Fruit fly (Drosophila melanogaster): ENCODE results near the gene CG18585.
A peak's percentile ranks its signal among the peaks of the same experiment; 100 is the strongest.

The CG18585 gene

DNA sequence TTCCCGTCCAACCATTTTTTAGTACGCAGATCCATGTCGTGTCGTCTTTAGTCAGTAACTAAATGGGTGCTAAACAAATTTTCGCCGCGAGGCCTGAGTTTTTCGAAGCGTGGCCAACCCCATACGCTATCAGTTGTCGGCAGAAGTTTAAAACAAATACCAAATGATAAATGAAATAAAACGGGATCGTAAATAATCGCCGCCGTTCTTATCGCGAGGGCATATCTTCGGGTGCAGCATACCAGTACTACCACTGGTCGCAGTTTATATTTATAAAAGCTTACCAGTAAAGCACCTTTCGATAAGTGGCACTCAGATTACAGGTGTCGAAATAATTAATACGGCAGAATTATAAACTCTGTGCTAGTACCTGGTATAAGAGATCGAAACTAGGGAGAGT, 5.6 kb downstream of the CG18585 start (continued):
- TF ChIP-seq CG6813 (GFP tag; optimal IDR thresholded peaks at IDR 0.05) (no peak), CG14441 (GFP tag; IDR thresholded peaks at IDR 0.05) (no peak), ATbp (GFP tag; optimal IDR thresholded peaks at IDR 0.05) (no peak), vfl (GFP tag; optimal IDR thresholded peaks at IDR 0.05) (no peak), dmrt99B (tag; optimal IDR thresholded peaks at IDR 0.05) (no peak), CG13296 (GFP tag; optimal IDR thresholded peaks at IDR 0.05) (peak; percentile 38), CG9609 (GFP tag; optimal IDR thresholded peaks at IDR 0.05) (no peak), CG13624 (GFP tag; optimal IDR thresholded peaks at IDR 0.05) (no peak), CG34376 (GFP tag; optimal IDR thresholded peaks at IDR 0.05) (peak; percentile 97), cwo (GFP tag; optimal IDR thresholded peaks at IDR 0.05) (peak; percentile 23), Rx (GFP tag; IDR thresholded peaks at IDR 0.05) (no peak), knrl (GFP tag; IDR thresholded peaks at IDR 0.05; ENCODE audit: partially characterized antibody) (no peak), CG17359 (tag; optimal IDR thresholded peaks at IDR 0.05) (no peak), Nf-YB (GFP tag; optimal IDR thresholded peaks at IDR 0.05) (no peak), mam (GFP tag; optimal IDR thresholded peaks at IDR 0.05) (no peak), CG6689 (GFP tag; IDR thresholded peaks at IDR 0.05) (no peak), CG18011 (GFP tag; optimal IDR thresholded peaks at IDR 0.05) (no peak), zen2 (GFP tag; IDR thresholded peaks at IDR 0.05; ENCODE audit: partially characterized antibody) (no peak), CG3065 (GFP tag; optimal IDR thresholded peaks at IDR 0.05) (no peak), MBD-R2 (GFP tag; IDR thresholded peaks at IDR 0.05) (no peak), crp (GFP tag; optimal IDR thresholded peaks at IDR 0.05) (no peak), Tbp (GFP tag; optimal IDR thresholded peaks at IDR 0.05) (no peak), CG5245 (GFP tag; optimal IDR thresholded peaks at IDR 0.05) (no peak), Med (GFP tag) (peak; percentile 33), CG32532 (GFP tag; IDR thresholded peaks at IDR 0.05) (no peak), CG2199 (GFP tag; IDR thresholded peaks at IDR 0.05) (no peak), corto (GFP tag; optimal IDR thresholded peaks at IDR 0.05) (no peak), fd64A (GFP tag; optimal IDR thresholded peaks at IDR 0.05) (no peak), Adf1 (GFP tag; IDR thresholded peaks at IDR 0.05) (peak; percentile 11; the same call in 1 of the 2 replicates), Mes4 (GFP tag; optimal IDR thresholded peaks at IDR 0.05) (no peak), trem (tag; optimal IDR thresholded peaks at IDR 0.05) (no peak), shn (GFP tag; optimal IDR thresholded peaks at IDR 0.05) (no peak), CG11093 (GFP tag; IDR thresholded peaks at IDR 0.05) (no peak), CG33213 (GFP tag; optimal IDR thresholded peaks at IDR 0.05) (no peak), jumu (GFP tag; optimal IDR thresholded peaks at IDR 0.05) (no peak), CG18599 (GFP tag; optimal IDR thresholded peaks at IDR 0.05) (no peak), CG12659 (GFP tag; optimal IDR thresholded peaks at IDR 0.05) (no peak), Hey (tag; optimal IDR thresholded peaks at IDR 0.05) (peak; percentile 36), slbo (GFP tag; IDR thresholded peaks at IDR 0.05) (no peak), sug (tag; optimal IDR thresholded peaks at IDR 0.05) (peak; percentile 79), Dad (GFP tag; optimal IDR thresholded peaks at IDR 0.05) (no peak), Nf-YC (tag; optimal IDR thresholded peaks at IDR 0.05) (no peak), CG7372 (GFP tag; IDR thresholded peaks at IDR 0.05) (no peak), ken (GFP tag; IDR thresholded peaks at IDR 0.05) (no peak), Chrac-16 (GFP tag; optimal IDR thresholded peaks at IDR 0.05) (no peak), bigmax (GFP tag; optimal IDR thresholded peaks at IDR 0.05) (no peak), CG10959 (GFP tag; IDR thresholded peaks at IDR 0.05) (no peak), GATAe (GFP tag; conservative IDR thresholded peaks at IDR 0.05) (peak; percentile 57; the same call in 1 of the 2 replicates), Hmr (GFP tag; optimal IDR thresholded peaks at IDR 0.05) (no peak), Rfx (GFP tag; IDR thresholded peaks at IDR 0.05) (no peak), CG17912 (GFP tag; optimal IDR thresholded peaks at IDR 0.05) (no peak), CG18262 (tag; optimal IDR thresholded peaks at IDR 0.05) (no peak)

All from whole organism, embryonic.